Worm (Caenorhabditis elegans) whole organism, dauer: ENCODE results near the gene C33G3.4.

Experiments used
- unc-62 ChIP-seq: sonication (generic microtip); optimal IDR thresholded peaks from 2 replicates; lab custom pipeline; 2017; ENCODE audit warnings: missing biosample characterization, missing genetic modification reagents, missing genetic modification characterization

C33G3.4 gene

ce11 chrX:14067641-14068040, 3.3 kb upstream of the C33G3.4 start, which contains the start of gene lgc-21:
lgc-21 (minus strand) TSS chrX:14067984.
- TF ChIP-seq unc-62 = no peak

- TF ChIP-seq unc-62 = no peak
Measured at ce11 chrX:14069528-14069927, 1.4 kb upstream of the C33G3.4 start.

- no peak for TF ChIP-seq unc-62
Measured at ce11 chrX:14078574-14078973, 7.6 kb downstream of the C33G3.4 start, which contains the start of gene C33G3.5. C33G3.5 (minus strand) TSS chrX:14078674.

ce11 chrX:14084230-14084629, 13.3 kb downstream of the C33G3.4 start, which contains the start of gene C33G3.6:
C33G3.6 (minus strand) TSS chrX:14084330.
- TF ChIP-seq unc-62 = no peak

ce11 chrX:14085208-14085607, 14.2 kb downstream of the C33G3.4 start, which contains the start of gene F16B12.1:
F16B12.1 (plus strand) TSS chrX:14085508.
- no peak for TF ChIP-seq unc-62

- no peak for TF ChIP-seq unc-62
Measured at ce11 chrX:14090089-14090488, 19.1 kb downstream of the C33G3.4 start, which contains the start of gene dsl-4. dsl-4 (plus strand) TSS chrX:14090389.

ce11 chrX:14090990-14091389, 20.0 kb downstream of the C33G3.4 start:
- no peak for TF ChIP-seq unc-62

- no peak for TF ChIP-seq unc-62
Measured at ce11 chrX:14098618-14099118, 27.7 kb downstream of the C33G3.4 start, which contains the start of gene F16B12.4. F16B12.4 (minus strand) TSS chrX:14098668.

ce11 chrX:14101986-14102385, 31.0 kb downstream of the C33G3.4 start, which contains the start of gene F16B12.6:
F16B12.6 (plus strand) TSS chrX:14102316.
- no peak for TF ChIP-seq unc-62

ce11 chrX:14102474-14102873, 31.5 kb downstream of the C33G3.4 start:
- no peak for TF ChIP-seq unc-62

ce11 chrX:14108245-14108644, 37.3 kb downstream of the C33G3.4 start, which contains the start of gene F16B12.7:
F16B12.7 (plus strand) TSS chrX:14108545.
- no peak for TF ChIP-seq unc-62

ce11 chrX:14113347-14113746, 42.4 kb downstream of the C33G3.4 start, which contains the start of gene nhr-281:
nhr-281 (minus strand) TSS chrX:14113447.
- no peak for TF ChIP-seq unc-62

ce11 chrX:14115480-14116161, 44.7 kb downstream of the C33G3.4 start, which contains the start of gene F28H6.7:
F28H6.7 (plus strand) TSS chrX:14116111.
- TF ChIP-seq unc-62 = no peak

- no peak for TF ChIP-seq unc-62
Measured at ce11 chrX:14118762-14119161, 47.8 kb downstream of the C33G3.4 start.

ce11 chrX:14125870-14126269, 54.9 kb downstream of the C33G3.4 start, which contains the start of gene F28H6.6:
F28H6.6 (minus strand) TSS chrX:14125879.
- TF ChIP-seq unc-62 = no peak
